Worm (Caenorhabditis elegans): ENCODE data around the gene sulp-7.

- TF ChIP-seq ama-1 (optimal IDR thresholded peaks at IDR 0.05) (no peak), flt-1 (GFP tag; IDR thresholded peaks at IDR 0.05) (no peak), scrt-1 (GFP tag; IDR thresholded peaks at IDR 0.05) (no peak), ceh-13 (GFP tag; optimal IDR thresholded peaks at IDR 0.05) (no peak), sea-1 (GFP tag; conservative IDR thresholded peaks at IDR 0.05) (no peak), hnd-1 (tag; optimal IDR thresholded peaks at IDR 0.05) (no peak), ceh-36 (tag; optimal IDR thresholded peaks at IDR 0.05) (no peak), F13C5.2 (tag; optimal IDR thresholded peaks at IDR 0.05) (no peak), aly-1 (tag; optimal IDR thresholded peaks at IDR 0.05) (no peak), hmg-4 (GFP tag; optimal IDR thresholded peaks at IDR 0.05) (no peak), hmbx-1 (tag; optimal IDR thresholded peaks at IDR 0.05) (no peak), ets-7 (tag; optimal IDR thresholded peaks at IDR 0.05) (no peak)
These were observed 7.1 kb upstream of the sulp-7 start, which contains the start of gene W04G3.5 for ce11 chrX:11073358-11073757.

Measured in whole organism, early embryonic.